Worm (Caenorhabditis elegans) whole organism, L2 larva: ENCODE measurements around the gene M176.5.

Experiments used
- fos-1 ChIP-seq: fragments of 150-350 bp; optimal IDR thresholded peaks from 2 replicates; lab custom pipeline; 2014; ENCODE audit warnings: missing biosample characterization, missing genetic modification characterization
- lin-11 ChIP-seq: fragments of 150-350 bp; sonication (generic microtip); optimal IDR thresholded peaks from 2 replicates; lab custom pipeline; 2014; ENCODE audit warnings: missing biosample characterization, missing genetic modification characterization, inconsistent platforms, mixed read lengths
- nhr-77 ChIP-seq: fragments of 150-350 bp; optimal IDR thresholded peaks from 2 replicates; lab custom pipeline; 2014; ENCODE audit warnings: missing biosample characterization, missing genetic modification characterization
- ztf-11 ChIP-seq: sonication (generic microtip); optimal IDR thresholded peaks from 2 replicates; lab custom pipeline; 2017; ENCODE audit warnings: missing biosample characterization, missing genetic modification characterization

ce11 chrII:9421969-9422368, 5.6 kb downstream of the M176.5 start, which contains the start of gene M176.11:
- TF ChIP-seq fos-1 (tag; lab: Kevin White, UChicago): no peak
- TF ChIP-seq ztf-11: no peak
- no peak for TF ChIP-seq nhr-77 (tag; lab: Kevin White, UChicago)
- no peak for TF ChIP-seq lin-11
